Worm (Caenorhabditis elegans): ENCODE results near the gene trk-1.

The trk-1 gene

DNA sequence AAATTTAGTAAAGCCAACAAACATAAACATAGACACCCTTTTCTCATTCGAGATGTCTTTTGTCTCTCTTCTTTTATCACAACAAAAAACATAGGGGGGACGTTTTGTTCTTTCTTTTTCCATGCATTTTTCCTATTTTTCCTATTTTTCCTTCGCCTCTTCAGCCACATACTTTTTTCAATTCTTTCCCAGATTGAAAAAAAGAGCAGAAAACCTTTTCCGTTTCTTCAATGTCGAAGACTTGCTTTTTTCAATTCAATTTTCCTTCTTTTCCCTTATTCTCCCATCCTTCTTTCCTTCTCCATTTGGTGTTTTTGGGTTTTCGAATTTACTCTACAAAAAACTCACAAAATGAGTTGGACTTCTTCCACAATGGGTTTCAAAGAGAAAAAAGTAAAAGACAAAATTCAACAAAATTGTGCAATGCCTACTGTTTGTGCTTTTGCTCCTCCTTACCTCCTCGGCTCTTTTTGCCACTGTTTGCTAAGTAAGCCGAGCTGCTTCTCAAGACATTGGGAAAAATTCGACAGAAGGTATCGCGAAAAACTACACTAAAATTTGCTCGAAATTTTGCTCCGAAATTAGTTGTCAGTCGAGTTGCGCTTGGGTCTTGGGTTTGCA is 45.8 kb upstream of the trk-1 start:
- TF ChIP-seq dpff-1 (tag; optimal IDR thresholded peaks at IDR 0.05): no peak
- TF ChIP-seq ZK185.1 (tag; optimal IDR thresholded peaks at IDR 0.05; ENCODE audit: poor library complexity, severe bottlenecking): no peak
- TF ChIP-seq lsl-1 (GFP tag; optimal IDR thresholded peaks at IDR 0.05): no peak
- TF ChIP-seq ztf-26 (tag; optimal IDR thresholded peaks at IDR 0.05): no peak
- no peak for TF ChIP-seq ztf-3 (GFP tag; optimal IDR thresholded peaks at IDR 0.05)
- TF ChIP-seq B0261.1 (tag; optimal IDR thresholded peaks at IDR 0.05): no peak
- no peak for TF ChIP-seq Y95B8A.8 (GFP tag; IDR thresholded peaks at IDR 0.05)

DNA sequence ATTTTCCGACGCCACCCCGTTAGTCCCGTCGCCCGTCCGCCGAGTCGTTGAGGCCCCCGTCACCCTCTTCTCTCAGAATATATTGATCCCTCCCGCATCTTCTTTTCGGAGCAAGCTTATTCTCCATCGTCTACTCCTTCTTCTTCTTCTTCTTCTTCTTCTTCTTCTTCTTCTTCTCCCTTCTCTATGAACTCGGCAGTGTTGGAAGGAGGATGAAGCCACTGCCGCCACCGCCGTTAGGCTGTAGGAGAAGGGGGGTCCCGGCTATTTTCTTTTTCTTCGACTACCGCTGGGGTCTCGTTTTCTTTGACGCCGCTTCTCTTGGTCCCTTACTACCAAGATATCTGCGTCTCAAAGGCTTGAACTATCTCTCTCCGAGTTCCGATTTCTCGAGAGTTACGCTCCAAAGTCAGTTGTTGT is 44.8 kb upstream of the trk-1 start:
- TF ChIP-seq attf-5 (GFP tag; optimal IDR thresholded peaks at IDR 0.05): peak; percentile 4
- no peak for TF ChIP-seq snpc-1.3 (tag; optimal IDR thresholded peaks at IDR 0.05; ENCODE audit: insufficient read depth)
- peak; percentile 57 for TF ChIP-seq K12H6.12 (tag; optimal IDR thresholded peaks at IDR 0.05)
- TF ChIP-seq rcor-1 (GFP tag; IDR thresholded peaks at IDR 0.05): peak; percentile 45; the same call in 1 of the 2 replicates
- TF ChIP-seq egl-44 (GFP tag; IDR thresholded peaks at IDR 0.05): no peak
- TF ChIP-seq egrh-3 (GFP tag; IDR thresholded peaks at IDR 0.05): peak; percentile 33; the same call in 1 of the 2 replicates
- peak in 1 of 3 experiments; percentile 22 for TF ChIP-seq lin-35 (GFP tag; optimal IDR thresholded peaks at IDR 0.05)
- TF ChIP-seq zfh-2 (GFP tag; conservative IDR thresholded peaks at IDR 0.05): peak; percentile 90
- 0 out of 2 replicates have a peak, but pooled peaks have one; percentile 34 for TF ChIP-seq mcd-1 (GFP tag; IDR thresholded peaks at IDR 0.05)

DNA sequence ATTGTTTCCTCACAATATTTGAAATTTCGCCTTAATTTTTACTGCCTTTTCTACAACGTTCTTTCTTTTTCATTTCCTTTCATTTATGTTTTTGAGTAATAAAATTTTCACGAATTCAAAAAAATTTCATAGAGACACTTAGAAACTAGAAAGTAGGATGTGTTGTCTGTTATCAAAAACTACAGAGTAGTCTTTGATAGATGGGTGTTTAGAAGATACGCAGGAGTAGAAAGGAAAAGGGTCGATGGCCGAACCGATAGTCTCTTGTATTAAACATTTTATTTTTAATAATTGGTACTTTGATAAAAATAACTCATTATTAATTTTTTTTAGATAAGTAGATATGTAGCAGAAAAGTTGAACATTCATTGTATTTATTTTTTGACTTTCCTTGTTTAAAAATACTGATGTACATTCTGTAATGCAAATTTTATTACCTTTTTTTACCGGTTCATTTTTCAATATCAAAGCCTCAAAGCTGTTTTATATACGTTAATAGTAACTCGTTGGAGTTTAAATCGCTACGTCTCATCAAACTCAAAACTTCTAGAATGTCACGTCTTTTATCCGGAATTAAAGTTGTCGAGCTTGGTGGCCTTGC is 41.2 kb upstream of the trk-1 start, which contains the start of gene C24A3.4:
TSS of gene C24A3.4 (plus strand) at position 551 of the 601 bp plus-strand sequence.
- TF ChIP-seq ama-1 (optimal IDR thresholded peaks at IDR 0.05): no peak
- no peak for TF ChIP-seq ama-1 (GFP tag; optimal IDR thresholded peaks at IDR 0.05)
- no peak for TF ChIP-seq ceh-58 (GFP tag; IDR thresholded peaks at IDR 0.05)
- TF ChIP-seq ceh-79 (tag; optimal IDR thresholded peaks at IDR 0.05): no peak
- TF ChIP-seq nhr-27 (tag; optimal IDR thresholded peaks at IDR 0.05): no peak

DNA sequence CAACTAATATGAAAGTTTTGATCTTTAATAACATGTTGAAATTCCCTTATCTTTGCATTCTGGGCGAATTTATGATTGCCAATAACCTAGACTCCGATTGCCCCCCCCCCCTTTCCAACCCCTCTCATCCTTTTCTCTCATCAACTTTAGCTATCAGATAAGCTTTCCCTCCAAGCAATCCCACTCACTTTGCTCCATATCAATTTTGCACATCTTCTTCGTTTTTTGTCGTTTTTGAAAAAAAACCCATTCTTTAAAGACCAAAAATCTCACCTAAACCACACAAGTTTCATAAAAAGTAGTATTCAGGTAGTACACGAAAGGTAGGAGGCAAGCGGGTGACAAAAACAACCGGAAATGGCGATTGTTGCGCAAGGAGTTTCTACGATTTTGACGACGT is 37.0 kb upstream of the trk-1 start, which contains the start of gene twk-18:
TSS of gene twk-18 (plus strand) at position 301 of the 400 bp plus-strand sequence.
- no peak for TF ChIP-seq pbrm-1 (GFP tag; IDR thresholded peaks at IDR 0.05)
- TF ChIP-seq sptf-2 (GFP tag; optimal IDR thresholded peaks at IDR 0.05): no peak
- TF ChIP-seq ceh-100 (GFP tag; IDR thresholded peaks at IDR 0.05): no peak
- no peak for TF ChIP-seq die-1 (tag; optimal IDR thresholded peaks at IDR 0.05)
- no peak for TF ChIP-seq D2030.7 (GFP tag; IDR thresholded peaks at IDR 0.05)
- TF ChIP-seq ceh-40 (GFP tag; IDR thresholded peaks at IDR 0.05): no peak
- no peak for TF ChIP-seq K12H6.12 (tag; optimal IDR thresholded peaks at IDR 0.05)
- TF ChIP-seq F57A8.1 (GFP tag; optimal IDR thresholded peaks at IDR 0.05): no peak

DNA sequence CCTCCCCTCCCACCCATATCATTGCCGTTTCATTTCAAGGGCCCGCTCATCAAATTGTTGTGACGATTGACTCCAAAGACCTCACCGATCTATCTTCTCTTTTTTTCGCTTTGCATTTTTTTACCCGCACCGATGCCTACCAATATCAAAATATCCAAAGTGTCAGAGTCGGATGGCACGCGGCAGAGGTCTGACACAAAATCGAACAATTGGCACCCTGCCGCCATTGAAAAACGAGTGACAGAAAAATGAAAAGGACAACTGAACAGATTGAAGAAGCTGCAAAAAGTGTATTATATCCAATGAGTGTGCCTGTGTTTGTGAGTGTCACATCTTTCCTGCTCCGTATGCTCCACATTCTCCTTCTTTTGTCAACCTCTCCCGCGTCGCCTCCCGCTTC is 35.7 kb upstream of the trk-1 start:
- TF ChIP-seq bed-2 (GFP tag; IDR thresholded peaks at IDR 0.05) (no peak), lir-1 (GFP tag; conservative IDR thresholded peaks at IDR 0.05) (no peak), F37B4.10 (GFP tag; IDR thresholded peaks at IDR 0.05) (no peak)

Data from whole organism, young adult.